Worm (Caenorhabditis elegans): Measurements from ENCODE around the gene C18B2.2.

C18B2.2 gene

ce11 chrX:3644796-3645195, 21.5 kb downstream of the C18B2.2 start, which contains the start of gene tmem-24:
Gene tmem-24 (minus strand): TSS chrX:3644896.
- TF ChIP-seq mab-5 (tag; optimal IDR thresholded peaks at IDR 0.05), result no peak
- TF ChIP-seq lin-39 (tag; optimal IDR thresholded peaks at IDR 0.05), result no peak
- no peak for TF ChIP-seq unc-55 (GFP tag; optimal IDR thresholded peaks at IDR 0.05)
- no peak for TF ChIP-seq nhr-21 (tag; optimal IDR thresholded peaks at IDR 0.05)
- TF ChIP-seq nhr-25 (tag; optimal IDR thresholded peaks at IDR 0.05), result no peak
- TF ChIP-seq F13H6.1 (tag; optimal IDR thresholded peaks at IDR 0.05), result no peak
- no peak for TF ChIP-seq R02D3.7 (tag; optimal IDR thresholded peaks at IDR 0.05)
- no peak for TF ChIP-seq ceh-82 (tag; optimal IDR thresholded peaks at IDR 0.05)
- no peak for TF ChIP-seq blmp-1 (tag; optimal IDR thresholded peaks at IDR 0.05; ENCODE audit: insufficient read depth)
- no peak for TF ChIP-seq nhr-129 (tag; optimal IDR thresholded peaks at IDR 0.05)

ce11 chrX:3645924-3646323, 22.7 kb downstream of the C18B2.2 start:
- TF ChIP-seq peb-1 (tag; optimal IDR thresholded peaks at IDR 0.05), result no peak
- TF ChIP-seq lin-11 (tag; optimal IDR thresholded peaks at IDR 0.05), result no peak
- TF ChIP-seq nhr-129 (tag; optimal IDR thresholded peaks at IDR 0.05), result peak; percentile 24
- no peak for TF ChIP-seq egl-27 (tag; optimal IDR thresholded peaks at IDR 0.05)
- no peak for TF ChIP-seq ceh-82 (tag; optimal IDR thresholded peaks at IDR 0.05)
- TF ChIP-seq ZK546.5 (tag; optimal IDR thresholded peaks at IDR 0.05), result no peak
- TF ChIP-seq elt-1 (tag; optimal IDR thresholded peaks at IDR 0.05), result no peak
- peak; percentile 34 for TF ChIP-seq F13H6.1 (tag; optimal IDR thresholded peaks at IDR 0.05)
- no peak for TF ChIP-seq nhr-11 (tag; optimal IDR thresholded peaks at IDR 0.05)

ce11 chrX:3650100-3650809, 27.0 kb downstream of the C18B2.2 start, which contains the start of the genes sax-1 and R11G1.2:
Gene sax-1 (minus strand): TSS chrX:3650150.
Gene R11G1.2 (plus strand): TSS chrX:3650614.
- TF ChIP-seq ama-1 (optimal IDR thresholded peaks at IDR 0.05), result no peak
- TF ChIP-seq nhr-6 (tag; optimal IDR thresholded peaks at IDR 0.05), result no peak
- no peak for TF ChIP-seq elt-3 (tag; optimal IDR thresholded peaks at IDR 0.05)
- TF ChIP-seq ztf-11 (tag; optimal IDR thresholded peaks at IDR 0.05), result no peak
- TF ChIP-seq nhr-129 (tag; optimal IDR thresholded peaks at IDR 0.05), result peak; percentile 64
- no peak for TF ChIP-seq Y55F3AM.14 (GFP tag; optimal IDR thresholded peaks at IDR 0.05)
- TF ChIP-seq egl-27 (tag; optimal IDR thresholded peaks at IDR 0.05), result no peak
- TF ChIP-seq alr-1 (tag; optimal IDR thresholded peaks at IDR 0.05), result no peak
- peak; percentile 61 for TF ChIP-seq unc-55 (GFP tag; optimal IDR thresholded peaks at IDR 0.05)
- TF ChIP-seq R02D3.7 (tag; optimal IDR thresholded peaks at IDR 0.05), result no peak
- no peak for TF ChIP-seq nhr-10 (tag; optimal IDR thresholded peaks at IDR 0.05)
- no peak for TF ChIP-seq skn-1 (tag; optimal IDR thresholded peaks at IDR 0.05)
- TF ChIP-seq nhr-23 (tag; optimal IDR thresholded peaks at IDR 0.05), result no peak
- no peak for TF ChIP-seq nhr-237 (tag; optimal IDR thresholded peaks at IDR 0.05)
- peak; percentile 16 for TF ChIP-seq lin-13 (GFP tag; optimal IDR thresholded peaks at IDR 0.05)
- TF ChIP-seq gmeb-1 (tag; optimal IDR thresholded peaks at IDR 0.05), result peak; percentile 19
- TF ChIP-seq mab-5 (tag; optimal IDR thresholded peaks at IDR 0.05), result no peak
- no peak for TF ChIP-seq nhr-12 (tag; optimal IDR thresholded peaks at IDR 0.05)
- TF ChIP-seq dmd-4 (tag; optimal IDR thresholded peaks at IDR 0.05), result no peak
- no peak for TF ChIP-seq ztf-4 (tag; optimal IDR thresholded peaks at IDR 0.05)
- no peak for TF ChIP-seq elt-1 (tag; optimal IDR thresholded peaks at IDR 0.05)
- TF ChIP-seq unc-39 (tag; optimal IDR thresholded peaks at IDR 0.05), result no peak
- peak; percentile 57 for TF ChIP-seq nhr-25 (tag; optimal IDR thresholded peaks at IDR 0.05)
- peak; percentile 17 for TF ChIP-seq fos-1 (tag; optimal IDR thresholded peaks at IDR 0.05)
- no peak for TF ChIP-seq mbf-1 (tag; optimal IDR thresholded peaks at IDR 0.05)
- TF ChIP-seq lin-39 (tag; optimal IDR thresholded peaks at IDR 0.05), result no peak
- no peak for TF ChIP-seq nhr-77 (tag; optimal IDR thresholded peaks at IDR 0.05)
- no peak for TF ChIP-seq ZK546.5 (tag; optimal IDR thresholded peaks at IDR 0.05)
- TF ChIP-seq sem-4 (tag; optimal IDR thresholded peaks at IDR 0.05), result no peak
- TF ChIP-seq nhr-11 (tag; optimal IDR thresholded peaks at IDR 0.05), result no peak
- TF ChIP-seq ceh-82 (tag; optimal IDR thresholded peaks at IDR 0.05), result no peak
- TF ChIP-seq F13H6.1 (tag; optimal IDR thresholded peaks at IDR 0.05), result peak; percentile 32
- no peak for TF ChIP-seq ztf-1 (GFP tag; conservative IDR thresholded peaks at IDR 0.05)
- peak; percentile 26 for TF ChIP-seq nhr-21 (tag; optimal IDR thresholded peaks at IDR 0.05)
- TF ChIP-seq zag-1 (tag; optimal IDR thresholded peaks at IDR 0.05), result no peak
- TF ChIP-seq mdl-1 (tag; optimal IDR thresholded peaks at IDR 0.05), result peak; percentile 37 to 88
- TF ChIP-seq crh-2 (tag; optimal IDR thresholded peaks at IDR 0.05), result peak; percentile 60
- TF ChIP-seq sma-3 (GFP tag; optimal IDR thresholded peaks at IDR 0.05), result peak; percentile 30
- TF ChIP-seq snpc-4 (tag; optimal IDR thresholded peaks at IDR 0.05), result no peak
- no peak for TF ChIP-seq aly-2 (tag; optimal IDR thresholded peaks at IDR 0.05)
- TF ChIP-seq ceh-16 (tag; optimal IDR thresholded peaks at IDR 0.05), result no peak
- no peak for TF ChIP-seq unc-62 (GFP tag; optimal IDR thresholded peaks at IDR 0.05)
- TF ChIP-seq sma-9 (GFP tag; optimal IDR thresholded peaks at IDR 0.05), result peak; percentile 20
- TF ChIP-seq sma-9 (tag; optimal IDR thresholded peaks at IDR 0.05), result no peak
- TF ChIP-seq C34F6.9 (tag; optimal IDR thresholded peaks at IDR 0.05), result peak; percentile 74
- TF ChIP-seq peb-1 (tag; optimal IDR thresholded peaks at IDR 0.05), result no peak
- peak; percentile 34 for TF ChIP-seq blmp-1 (tag; optimal IDR thresholded peaks at IDR 0.05; ENCODE audit: insufficient read depth)
